Worm (Caenorhabditis elegans) whole organism, mixed stage, embryonic: ENCODE results near the gene ain-1.

ENCODE experiments used
- M03D4.4 ChIP-seq: sonication (generic microtip); optimal IDR thresholded peaks from 2 replicates; lab custom pipeline; 2017; ENCODE audit warnings: mild to moderate bottlenecking, missing genetic modification characterization, missing compliant biosample characterization
- bed-3 ChIP-seq: fragments of 200-800 bp; sonication (Bioruptor generic); optimal IDR thresholded peaks from 3 replicates; lab custom pipeline; 2018; ENCODE audit warnings: mild to moderate bottlenecking, missing genetic modification characterization, moderate library complexity, missing compliant biosample characterization
- blmp-1 ChIP-seq: fragments of 150-350 bp; optimal IDR thresholded peaks from 2 replicates; lab custom pipeline; 2014; ENCODE audit warnings: missing biosample characterization, missing genetic modification characterization
- ceh-39 ChIP-seq: fragments of 150-350 bp; optimal IDR thresholded peaks from 2 replicates; lab custom pipeline; 2014; ENCODE audit warnings: missing biosample characterization, missing genetic modification characterization
- ceh-43 ChIP-seq: fragments of 200-800 bp; sonication (Bioruptor generic); optimal IDR thresholded peaks from 2 replicates; lab custom pipeline; 2018; ENCODE audit warnings: mild to moderate bottlenecking, missing genetic modification characterization, moderate library complexity, missing compliant biosample characterization
- ceh-83 ChIP-seq: fragments of 200-800 bp; sonication (Bioruptor generic); optimal IDR thresholded peaks from 2 replicates; lab custom pipeline; 2018; ENCODE audit warnings: mild to moderate bottlenecking, missing genetic modification characterization, missing compliant biosample characterization
- ces-1 ChIP-seq: fragments of 150-350 bp; optimal IDR thresholded peaks from 2 replicates; lab custom pipeline; 2014; ENCODE audit warnings: missing biosample characterization, missing genetic modification reagents, missing genetic modification characterization
- cnd-1 ChIP-seq: fragments of 200-800 bp; sonication (Bioruptor generic); optimal IDR thresholded peaks from 2 replicates; lab custom pipeline; 2018; ENCODE audit warnings: mild to moderate bottlenecking, missing genetic modification characterization, missing compliant biosample characterization
- drap-1 ChIP-seq: fragments of 200-800 bp; sonication (Bioruptor generic); optimal IDR thresholded peaks from 3 replicates; lab custom pipeline; 2018; ENCODE audit warnings: mild to moderate bottlenecking, missing genetic modification characterization, missing compliant biosample characterization
- elt-1 ChIP-seq: sonication (generic microtip); optimal IDR thresholded peaks from 2 replicates; lab custom pipeline; 2017; ENCODE audit warnings: missing genetic modification characterization, mild to moderate bottlenecking, missing compliant biosample characterization, antibody characterized with exemption, moderate library complexity, borderline replicate concordance; ENCODE audit not compliant: insufficient read depth
- elt-3 ChIP-seq: fragments of 150-350 bp; optimal IDR thresholded peaks from 2 replicates; lab custom pipeline; 2014; ENCODE audit warnings: missing biosample characterization, missing genetic modification characterization
- flh-1 ChIP-seq: fragments of 200-800 bp; sonication (Bioruptor generic); optimal IDR thresholded peaks from 2 replicates; lab custom pipeline; 2018; ENCODE audit warnings: mild to moderate bottlenecking, missing genetic modification characterization, moderate library complexity, missing compliant biosample characterization
- ham-2 ChIP-seq: fragments of 200-800 bp; sonication (Bioruptor generic); optimal IDR thresholded peaks from 2 replicates; lab custom pipeline; 2018; ENCODE audit warnings: mild to moderate bottlenecking, missing genetic modification characterization, missing compliant biosample characterization
- hlh-1 ChIP-seq: fragments of 150-350 bp; optimal IDR thresholded peaks from 2 replicates; lab custom pipeline; 2014; ENCODE audit warnings: missing biosample characterization, missing genetic modification reagents, missing genetic modification characterization
- lin-13 ChIP-seq: fragments of 150-350 bp; optimal IDR thresholded peaks from 2 replicates; lab custom pipeline; 2014; ENCODE audit warnings: missing biosample characterization, missing genetic modification characterization
- lin-32 ChIP-seq: fragments of 200-800 bp; sonication (Bioruptor generic); optimal IDR thresholded peaks from 2 replicates; lab custom pipeline; 2018; ENCODE audit warnings: mild to moderate bottlenecking, missing genetic modification characterization, missing compliant biosample characterization
- lsy-2 ChIP-seq: fragments of 150-350 bp; optimal IDR thresholded peaks from 2 replicates; lab custom pipeline; 2014; ENCODE audit warnings: missing biosample characterization, missing genetic modification characterization
- mab-5 ChIP-seq: fragments of 150-350 bp; optimal IDR thresholded peaks from 2 replicates; lab custom pipeline; 2014; ENCODE audit warnings: missing biosample characterization, missing genetic modification characterization
- mep-1 ChIP-seq: fragments of 150-350 bp; optimal IDR thresholded peaks from 2 replicates; lab custom pipeline; 2017; ENCODE audit warnings: missing biosample characterization, missing genetic modification reagents, missing genetic modification characterization, inconsistent platforms
- mls-2 ChIP-seq: sonication (generic microtip); optimal IDR thresholded peaks from 2 replicates; lab custom pipeline; 2016; ENCODE audit warnings: mild to moderate bottlenecking, missing genetic modification characterization, moderate library complexity, missing compliant biosample characterization
- nhr-12 ChIP-seq: fragments of 150-350 bp; optimal IDR thresholded peaks from 2 replicates; lab custom pipeline; 2014; ENCODE audit warnings: missing biosample characterization, missing genetic modification characterization
- nhr-2 ChIP-seq: fragments of 150-350 bp; optimal IDR thresholded peaks from 2 replicates; lab custom pipeline; 2014; ENCODE audit warnings: missing biosample characterization, missing genetic modification characterization
- nhr-237 ChIP-seq: fragments of 150-350 bp; optimal IDR thresholded peaks from 2 replicates; lab custom pipeline; 2014; ENCODE audit warnings: missing biosample characterization, missing genetic modification characterization
- nhr-28 ChIP-seq: fragments of 150-350 bp; optimal IDR thresholded peaks from 2 replicates; lab custom pipeline; 2014; ENCODE audit warnings: missing biosample characterization, missing genetic modification characterization
- nhr-76 ChIP-seq: sonication (generic microtip); optimal IDR thresholded peaks from 2 replicates; lab custom pipeline; 2017; ENCODE audit warnings: missing biosample characterization, missing genetic modification characterization
- pha-4 ChIP-seq: fragments of 150-350 bp; optimal IDR thresholded peaks from 2 replicates; lab custom pipeline; 2018; ENCODE audit warnings: missing biosample characterization, missing genetic modification reagents, missing genetic modification characterization
- sem-2 ChIP-seq: fragments of 200-800 bp; sonication (Bioruptor generic); optimal IDR thresholded peaks from 2 replicates; lab custom pipeline; 2018; ENCODE audit warnings: mild to moderate bottlenecking, missing genetic modification characterization, missing compliant biosample characterization
- snpc-4 ChIP-seq: fragments of 150-350 bp; optimal IDR thresholded peaks from 2 replicates; lab custom pipeline; 2014; ENCODE audit warnings: missing biosample characterization, missing genetic modification characterization
- sptf-1 ChIP-seq: sonication (generic microtip); optimal IDR thresholded peaks from 2 replicates; lab custom pipeline; 2017; ENCODE audit warnings: mild to moderate bottlenecking, missing genetic modification characterization, moderate library complexity, missing compliant biosample characterization
- tbx-8 ChIP-seq: fragments of 200-800 bp; sonication (Bioruptor generic); optimal IDR thresholded peaks from 2 replicates; lab custom pipeline; 2018; ENCODE audit warnings: mild to moderate bottlenecking, missing genetic modification characterization, moderate library complexity, missing compliant biosample characterization
- unc-120 ChIP-seq: sonication (generic microtip); optimal IDR thresholded peaks from 2 replicates; lab custom pipeline; 2017; ENCODE audit warnings: missing genetic modification characterization, missing compliant biosample characterization; ENCODE audit not compliant: poor library complexity, severe bottlenecking
- unc-39 ChIP-seq: fragments of 150-350 bp; optimal IDR thresholded peaks from 2 replicates; lab custom pipeline; 2014; ENCODE audit warnings: missing biosample characterization, missing genetic modification characterization
- unc-62 ChIP-seq: fragments of 150-350 bp; optimal IDR thresholded peaks from 2 replicates; lab custom pipeline; 2014; ENCODE audit warnings: missing biosample characterization, missing genetic modification reagents, missing genetic modification characterization
- zip-8 ChIP-seq: fragments of 150-350 bp; optimal IDR thresholded peaks from 2 replicates; lab custom pipeline; 2014; ENCODE audit warnings: missing biosample characterization, missing genetic modification characterization
- ztf-11 ChIP-seq: fragments of 150-350 bp; optimal IDR thresholded peaks from 2 replicates; lab custom pipeline; 2014; ENCODE audit warnings: missing biosample characterization, missing genetic modification characterization

Gene ain-1

DNA sequence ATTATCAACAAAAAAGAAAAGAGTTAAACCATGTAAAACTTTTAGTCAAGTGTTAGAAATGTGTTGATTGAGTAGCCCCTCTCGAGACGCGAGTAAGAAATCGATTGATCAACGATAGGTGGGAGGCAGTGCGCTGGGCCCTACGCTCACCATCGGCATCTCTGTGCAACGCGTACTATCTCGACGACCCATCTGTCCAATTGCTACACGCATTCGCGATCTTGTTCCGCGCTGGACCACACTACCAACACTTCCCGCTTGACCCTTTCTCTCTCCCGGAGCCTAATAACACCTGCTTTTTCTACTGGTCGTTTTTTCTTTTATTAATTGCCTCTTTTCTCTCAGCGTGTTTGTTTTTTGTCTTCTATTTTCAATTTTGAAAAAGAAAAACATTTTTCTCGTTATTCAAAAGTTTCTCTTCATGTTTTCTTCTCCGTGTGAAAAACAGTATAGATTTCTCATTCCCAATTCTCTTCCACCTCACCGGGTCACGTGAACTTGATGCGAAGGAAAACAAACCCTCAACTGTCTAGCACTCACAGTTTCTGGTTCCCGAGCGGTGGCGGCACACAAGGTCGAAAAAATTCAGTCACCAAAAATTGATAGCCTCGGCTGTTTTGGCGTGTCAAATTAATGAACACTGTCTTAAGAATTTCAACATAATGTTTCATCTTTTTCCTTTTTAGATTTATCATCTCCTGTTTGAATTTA is 1.8 kb upstream of the ain-1 start:
- no peak for TF ChIP-seq ztf-11 (tag; lab: Kevin White, UChicago)
- peak; percentile 21 for TF ChIP-seq M03D4.4 (tag; lab: Kevin White, UChicago)
- TF ChIP-seq ham-2 (GFP tag; lab: Kevin White, UChicago) = peak; percentile 33
- TF ChIP-seq drap-1 (GFP tag; lab: Kevin White, UChicago) = no peak
- TF ChIP-seq hlh-1 (tag; lab: Kevin White, UChicago) = peak; percentile 45
- TF ChIP-seq ces-1 (GFP tag; lab: Kevin White, UChicago) = no peak
- no peak for TF ChIP-seq sem-2 (GFP tag; lab: Kevin White, UChicago)
- peak; percentile 46 for TF ChIP-seq lin-32
- TF ChIP-seq sptf-1 (tag; lab: Kevin White, UChicago) = no peak
- no peak for TF ChIP-seq lin-13 (tag; lab: Kevin White, UChicago)
- TF ChIP-seq unc-120 (tag; lab: Kevin White, UChicago) = peak; percentile 20
- no peak for TF ChIP-seq flh-1
- peak; percentile 21 for TF ChIP-seq nhr-2 (tag; lab: Kevin White, UChicago)
- TF ChIP-seq cnd-1 = peak; percentile 75
- peak; percentile 6 for TF ChIP-seq pha-4 (tag; lab: Kevin White, UChicago)
- TF ChIP-seq unc-39 = no peak
- no peak for TF ChIP-seq nhr-237 (tag; lab: Kevin White, UChicago)

DNA sequence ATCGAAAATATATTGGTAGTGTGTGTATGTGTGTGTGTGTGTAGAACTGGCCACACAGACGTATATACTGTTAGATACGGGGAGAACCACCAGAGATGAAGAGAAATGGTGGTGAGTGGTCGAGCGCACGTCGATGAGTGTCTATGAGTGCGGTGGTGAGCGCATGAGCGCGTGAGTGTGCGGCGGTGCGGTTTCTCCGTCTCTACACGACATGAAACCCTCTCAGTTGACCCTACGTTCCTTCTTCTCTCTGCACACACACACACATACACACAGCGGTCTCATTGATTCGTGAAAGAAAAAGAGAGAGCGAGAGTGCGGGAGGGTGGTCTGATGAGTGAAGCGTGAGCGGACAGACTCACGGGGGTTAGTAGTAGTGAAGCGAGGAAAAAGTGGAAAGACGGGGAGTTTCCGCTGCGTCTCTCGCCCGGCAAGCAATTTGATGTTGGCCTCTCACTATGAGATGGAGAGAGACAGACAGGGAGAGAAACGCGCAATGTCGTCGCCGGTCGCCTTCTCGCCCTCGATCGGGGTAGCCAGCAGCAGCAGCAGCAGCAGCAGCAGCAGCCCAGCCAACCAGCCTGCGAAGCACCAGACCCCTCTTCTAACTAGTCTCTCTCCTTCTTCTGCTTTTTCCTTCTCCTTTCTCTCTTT is 831 bp upstream of the ain-1 start:
- TF ChIP-seq nhr-237 (tag; lab: Kevin White, UChicago) (peak; percentile 92), hlh-1 (tag; lab: Kevin White, UChicago) (peak; percentile 29), nhr-2 (tag; lab: Kevin White, UChicago) (peak; percentile 54), unc-39 (peak; percentile 90), lsy-2 (tag; lab: Kevin White, UChicago) (peak; percentile 79), ces-1 (GFP tag; lab: Kevin White, UChicago) (peak; percentile 80), sptf-1 (tag; lab: Kevin White, UChicago) (peak; percentile 72), nhr-76 (tag; lab: Kevin White, UChicago) (peak; percentile 38), lin-32 (no peak), unc-62 (GFP tag; lab: Kevin White, UChicago) (peak; percentile 86), mep-1 (peak; percentile 94), blmp-1 (tag; lab: Kevin White, UChicago) (peak; percentile 13), nhr-28 (tag; lab: Kevin White, UChicago) (no peak), ztf-11 (tag; lab: Kevin White, UChicago) (peak; percentile 84), bed-3 (peak; percentile 17), tbx-8 (GFP tag; lab: Kevin White, UChicago) (peak; percentile 21), sem-2 (GFP tag; lab: Kevin White, UChicago) (no peak), zip-8 (tag; lab: Kevin White, UChicago) (no peak), elt-3 (tag; lab: Kevin White, UChicago) (peak; percentile 56), snpc-4 (no peak), unc-120 (tag; lab: Kevin White, UChicago) (peak; percentile 63), ceh-83 (GFP tag; lab: Kevin White, UChicago) (peak; percentile 71), ceh-43 (no peak), lin-13 (tag; lab: Kevin White, UChicago) (peak; percentile 89), cnd-1 (peak; percentile 62), drap-1 (GFP tag; lab: Kevin White, UChicago) (peak; percentile 89), mab-5 (tag; lab: Kevin White, UChicago) (peak; percentile 6), flh-1 (peak; percentile 13), M03D4.4 (tag; lab: Kevin White, UChicago) (peak; percentile 80), mls-2 (tag; lab: Kevin White, UChicago) (peak; percentile 95), pha-4 (tag; lab: Kevin White, UChicago) (peak; percentile 58), ceh-39 (peak; percentile 83), elt-1 (tag; lab: Kevin White, UChicago) (peak; percentile 29), ham-2 (GFP tag; lab: Kevin White, UChicago) (peak; percentile 98), nhr-12 (tag; lab: Kevin White, UChicago) (peak; percentile 84)
